5 worm cellular contexts compared by ENCODE assay signal in genomic region chrX:16414572-16414971, ce11.
TF ChIP-seq lines count a peak whose summit lies in the region.

No protein-coding gene starts in this region.

TF ChIP-seq in whole organism, L1 larva, 84 proteins besides CTCF, POLR2A, EP300 and RAD21 (continues in another document):
- TF ChIP-seq dpl-1 (GFP tag; optimal IDR thresholded peaks at IDR 0.05; lab: Kevin White, UChicago) (no peak), pax-3 (tag; optimal IDR thresholded peaks at IDR 0.05; lab: Kevin White, UChicago) (no peak), ceh-82 (tag; optimal IDR thresholded peaks at IDR 0.05; lab: Kevin White, UChicago) (no peak), xbp-1 (tag; optimal IDR thresholded peaks at IDR 0.05; lab: Kevin White, UChicago) (no peak), ceh-8 (GFP tag; optimal IDR thresholded peaks at IDR 0.05; lab: Kevin White, UChicago) (no peak), pag-3 (tag; optimal IDR thresholded peaks at IDR 0.05; lab: Kevin White, UChicago; ENCODE audit: borderline replicate concordance, insufficient read depth) (no peak), hlh-17 (GFP tag; optimal IDR thresholded peaks at IDR 0.05; lab: Kevin White, UChicago; ENCODE audit: borderline replicate concordance) (no peak), pqm-1 (tag; optimal IDR thresholded peaks at IDR 0.05; lab: Kevin White, UChicago) (no peak), mep-1 (tag; optimal IDR thresholded peaks at IDR 0.05; lab: Kevin White, UChicago) (no peak), nhr-19 (GFP tag; conservative IDR thresholded peaks at IDR 0.05; lab: Robert Waterston, UW) (no peak), vab-15 (tag; optimal IDR thresholded peaks at IDR 0.05; lab: Kevin White, UChicago) (no peak), nhr-237 (tag; optimal IDR thresholded peaks at IDR 0.05; lab: Kevin White, UChicago) (no peak), lsy-2 (tag; optimal IDR thresholded peaks at IDR 0.05; lab: Kevin White, UChicago) (no peak), nhr-85 (tag; lab: Kevin White, UChicago) (peak; percentile 68), tbx-2 (tag; optimal IDR thresholded peaks at IDR 0.05; lab: Kevin White, UChicago) (no peak), isw-1 (GFP tag; IDR thresholded peaks at IDR 0.05; lab: Robert Waterston, UW) (no peak), snu-23 (GFP tag; optimal IDR thresholded peaks at IDR 0.05; lab: Kevin White, UChicago) (peak; percentile 11), nhr-77 (tag; optimal IDR thresholded peaks at IDR 0.05; lab: Kevin White, UChicago) (no peak), nhr-71 (tag; optimal IDR thresholded peaks at IDR 0.05; lab: Kevin White, UChicago) (no peak)

TF ChIP-seq in whole organism, L3 larva, 47 proteins besides CTCF, POLR2A, EP300 and RAD21:
- TF ChIP-seq nhr-11 (tag; optimal IDR thresholded peaks at IDR 0.05; lab: Kevin White, UChicago), result no peak
- no peak for TF ChIP-seq ceh-9 (tag; optimal IDR thresholded peaks at IDR 0.05; lab: Kevin White, UChicago)
- no peak for TF ChIP-seq jun-1 (tag; optimal IDR thresholded peaks at IDR 0.05; lab: Kevin White, UChicago)
- no peak for TF ChIP-seq nhr-237 (tag; optimal IDR thresholded peaks at IDR 0.05; lab: Kevin White, UChicago)
- peak; percentile 43 for TF ChIP-seq nhr-23 (tag; optimal IDR thresholded peaks at IDR 0.05; lab: Kevin White, UChicago)
- TF ChIP-seq nhr-25 (tag; optimal IDR thresholded peaks at IDR 0.05; lab: Kevin White, UChicago), result peak; percentile 58
- peak; percentile 13 for TF ChIP-seq ceh-28 (tag; optimal IDR thresholded peaks at IDR 0.05; lab: Kevin White, UChicago)
- TF ChIP-seq lin-15B (tag; optimal IDR thresholded peaks at IDR 0.05; lab: Kevin White, UChicago), result no peak
- peak; percentile 14 for TF ChIP-seq hmg-11 (tag; optimal IDR thresholded peaks at IDR 0.05; lab: Kevin White, UChicago)
- no peak for TF ChIP-seq fkh-2 (tag; optimal IDR thresholded peaks at IDR 0.05; lab: Kevin White, UChicago)

TF ChIP-seq in whole organism, early embryonic, 17 proteins besides CTCF, POLR2A, EP300 and RAD21:
- TF ChIP-seq flt-1 (GFP tag; IDR thresholded peaks at IDR 0.05; lab: Robert Waterston, UW) (no peak), hmg-4 (GFP tag; optimal IDR thresholded peaks at IDR 0.05; lab: Kevin White, UChicago) (peak; percentile 63), tra-4 (tag; optimal IDR thresholded peaks at IDR 0.05; lab: Kevin White, UChicago) (no peak), tbx-11 (GFP tag; IDR thresholded peaks at IDR 0.05; lab: Robert Waterston, UW) (no peak), F13C5.2 (tag; optimal IDR thresholded peaks at IDR 0.05; lab: Kevin White, UChicago) (no peak), scrt-1 (GFP tag; IDR thresholded peaks at IDR 0.05; lab: Robert Waterston, UW) (no peak)

TF ChIP-seq in whole organism, midembryonic, 9 proteins besides CTCF, POLR2A, EP300 and RAD21:
- TF ChIP-seq flt-1 (GFP tag; IDR thresholded peaks at IDR 0.05; lab: Robert Waterston, UW) (0 out of 2 replicates have a peak, but pooled peaks have one; percentile 59), cog-1 (tag; optimal IDR thresholded peaks at IDR 0.05; lab: Kevin White, UChicago) (no peak), tab-1 (GFP tag; IDR thresholded peaks at IDR 0.05; lab: Robert Waterston, UW) (no peak), klf-2 (GFP tag; conservative IDR thresholded peaks at IDR 0.05; lab: Robert Waterston, UW) (no peak), T22C8.4 (GFP tag; IDR thresholded peaks at IDR 0.05; lab: Robert Waterston, UW) (0 out of 2 replicates have a peak, but pooled peaks have one; percentile 29), ztf-29 (GFP tag; IDR thresholded peaks at IDR 0.05; lab: Robert Waterston, UW) (no peak)

TF ChIP-seq in whole organism, young adult, 124 proteins besides CTCF, POLR2A, EP300 and RAD21:
- 0 out of 2 replicates have a peak, but pooled peaks have one; percentile 16 for TF ChIP-seq pbrm-1 (GFP tag; IDR thresholded peaks at IDR 0.05; lab: Robert Waterston, UW)
- TF ChIP-seq dox-1 (GFP tag; IDR thresholded peaks at IDR 0.05; lab: Robert Waterston, UW), result 0 out of 2 replicates have a peak, but pooled peaks have one; percentile 23
- no peak for TF ChIP-seq mxl-1 (tag; optimal IDR thresholded peaks at IDR 0.05; lab: Kevin White, UChicago)
